Worm (Caenorhabditis elegans) whole organism, L4/young adult: ENCODE measurements around the gene F36H12.5.
"Not testable (repeated sequence)": the region's sequence is repeated elsewhere in the genome, so short reads cannot be mapped to it uniquely, and the experiment has no call there.

Source experiments
- W03F9.2 ChIP-seq: fragments of 150-350 bp; optimal IDR thresholded peaks from 2 replicates; lab custom pipeline; 2014; ENCODE audit warnings: missing biosample characterization, missing genetic modification characterization
- dao-5 ChIP-seq: sonication (generic microtip); optimal IDR thresholded peaks from 2 replicates; lab custom pipeline; 2016; ENCODE audit warnings: missing genotype, missing genetic modification characterization, moderate library complexity, missing compliant biosample characterization
- him-1 ChIP-seq: sonication (generic microtip); optimal IDR thresholded peaks from 2 replicates; lab custom pipeline; 2016; ENCODE audit warnings: missing genotype, missing genetic modification reagents, missing genetic modification characterization, missing compliant biosample characterization

F36H12.5 gene

ce11 chrIV:5309742-5310141, 43.2 kb downstream of the F36H12.5 start, which contains the start of gene ZK354.3:
ZK354.3 (plus strand) TSS chrIV:5310042.
- TF ChIP-seq dao-5 (tag; lab: Kevin White, UChicago) (no peak), W03F9.2 (tag; lab: Kevin White, UChicago) (no peak), him-1 (no peak)

ce11 chrIV:5313011-5313410, 46.4 kb downstream of the F36H12.5 start, which contains the start of the genes msp-59 and ZK354.2:
msp-59 (minus strand) TSS chrIV:5313111.
ZK354.2 (plus strand) TSS chrIV:5313405.
- TF ChIP-seq W03F9.2 (tag; lab: Kevin White, UChicago); him-1; dao-5 (tag; lab: Kevin White, UChicago): not testable (repeated sequence)

- TF ChIP-seq W03F9.2 (tag; lab: Kevin White, UChicago); dao-5 (tag; lab: Kevin White, UChicago); him-1: not testable (repeated sequence)
Measured at ce11 chrIV:5316223-5316622, 49.6 kb downstream of the F36H12.5 start, which contains the start of gene msp-65. msp-65 (plus strand) TSS chrIV:5316523.

- TF ChIP-seq dao-5 (tag; lab: Kevin White, UChicago) (no peak), him-1 (no peak), W03F9.2 (tag; lab: Kevin White, UChicago) (no peak)
Measured at ce11 chrIV:5317106-5317505, 50.5 kb downstream of the F36H12.5 start.
